Worm (Caenorhabditis elegans): Measurements from ENCODE around the gene F15D4.4.

F15D4.4 gene

DNA sequence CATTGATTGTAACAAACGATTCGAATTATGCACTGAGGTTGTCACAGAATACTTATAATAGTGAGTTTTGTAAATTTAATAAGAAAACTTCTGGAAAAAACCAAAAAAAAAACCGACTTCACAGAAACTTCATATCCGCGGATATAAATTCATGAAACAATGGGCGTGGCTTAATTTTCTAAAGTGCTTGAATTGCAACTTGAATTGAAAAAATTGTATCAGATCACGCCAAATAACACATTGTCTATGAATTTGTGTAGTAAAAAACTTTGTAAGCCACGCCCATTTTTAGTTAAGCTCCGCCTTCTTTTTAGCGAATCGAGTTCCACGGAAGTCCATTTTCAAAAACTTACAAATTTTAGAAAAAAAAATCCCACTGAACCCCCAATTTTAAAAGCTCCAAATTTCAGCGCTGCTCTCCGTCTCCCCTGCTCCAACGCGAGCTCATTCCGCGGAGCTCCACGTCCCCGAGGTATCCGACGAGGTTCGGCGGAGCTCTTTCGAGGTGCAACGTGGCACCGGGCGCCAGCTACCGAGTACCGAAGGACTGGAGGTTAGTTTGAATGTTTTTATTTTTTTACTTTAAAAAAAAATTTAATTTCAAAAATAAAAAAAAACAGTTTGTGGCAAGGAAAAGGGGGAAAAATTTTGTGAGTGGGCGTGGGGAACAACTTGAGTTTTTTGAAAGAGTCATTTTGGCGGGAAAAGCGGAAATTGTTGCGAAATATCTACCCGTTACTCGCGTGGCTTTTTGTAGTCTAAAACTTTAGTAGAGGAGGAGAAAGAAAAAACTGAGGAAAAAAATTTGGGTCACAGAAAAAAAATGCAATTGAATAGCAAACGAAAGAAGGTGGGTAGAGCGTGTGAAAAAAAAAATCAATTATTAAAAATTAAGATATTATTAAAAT, 36.5 kb upstream of the F15D4.4 start:
- TF ChIP-seq unc-39 (tag; optimal IDR thresholded peaks at IDR 0.05), result no peak
- TF ChIP-seq sem-2 (GFP tag; optimal IDR thresholded peaks at IDR 0.05), result no peak
- no peak for TF ChIP-seq ztf-11 (tag; optimal IDR thresholded peaks at IDR 0.05)

DNA sequence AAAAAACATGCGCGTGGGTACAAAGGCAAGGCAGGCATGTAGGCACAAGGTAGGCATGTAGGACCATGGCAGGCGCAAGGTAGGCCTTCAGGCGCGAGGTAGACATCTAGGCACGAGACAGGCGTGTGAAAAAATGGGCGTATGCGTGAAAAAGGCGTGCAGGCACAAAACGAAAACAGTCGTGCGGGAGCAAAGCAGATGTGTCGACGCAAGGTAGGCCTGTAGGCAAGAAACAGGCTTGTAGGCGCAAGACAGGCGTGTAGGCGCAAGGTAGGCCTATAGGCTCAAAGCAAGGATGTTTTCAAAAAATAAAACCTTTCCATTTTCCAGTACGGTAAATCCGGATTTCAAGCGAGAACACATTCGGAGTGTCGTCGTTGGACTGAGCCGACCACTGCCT, 35.8 kb upstream of the F15D4.4 start:
- TF ChIP-seq tbx-8 (GFP tag; optimal IDR thresholded peaks at IDR 0.05), result no peak
- no peak for TF ChIP-seq bed-3 (GFP tag; optimal IDR thresholded peaks at IDR 0.05)
- TF ChIP-seq blmp-1 (tag; optimal IDR thresholded peaks at IDR 0.05), result no peak
- no peak for TF ChIP-seq snpc-4 (tag; optimal IDR thresholded peaks at IDR 0.05)
- TF ChIP-seq M03D4.4 (tag; optimal IDR thresholded peaks at IDR 0.05), result no peak
- no peak for TF ChIP-seq nhr-12 (tag; optimal IDR thresholded peaks at IDR 0.05)
- no peak for TF ChIP-seq unc-120 (tag; optimal IDR thresholded peaks at IDR 0.05; ENCODE audit: poor library complexity, severe bottlenecking)

DNA sequence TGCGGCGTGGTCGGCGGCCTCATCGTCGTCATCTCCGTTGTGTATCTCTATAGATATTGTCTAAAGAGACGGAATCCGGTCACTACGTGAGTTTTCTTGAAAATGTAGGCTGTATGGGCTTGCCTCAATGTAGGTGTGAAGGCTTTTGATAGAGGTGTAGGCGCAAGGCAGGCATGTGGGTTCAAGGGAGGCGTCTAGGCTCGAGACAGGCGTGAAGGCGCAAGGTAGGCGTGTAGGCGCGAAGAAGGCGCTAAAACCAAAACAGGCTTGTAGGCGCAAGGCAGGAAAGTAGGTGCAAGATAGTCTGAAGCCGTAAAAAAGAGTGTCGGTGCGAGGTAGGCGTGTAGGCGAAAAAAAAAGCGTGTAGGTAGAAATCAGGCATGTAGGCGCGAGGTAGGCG, 35.3 kb upstream of the F15D4.4 start:
- TF ChIP-seq nhr-12 (tag; optimal IDR thresholded peaks at IDR 0.05), result no peak

DNA sequence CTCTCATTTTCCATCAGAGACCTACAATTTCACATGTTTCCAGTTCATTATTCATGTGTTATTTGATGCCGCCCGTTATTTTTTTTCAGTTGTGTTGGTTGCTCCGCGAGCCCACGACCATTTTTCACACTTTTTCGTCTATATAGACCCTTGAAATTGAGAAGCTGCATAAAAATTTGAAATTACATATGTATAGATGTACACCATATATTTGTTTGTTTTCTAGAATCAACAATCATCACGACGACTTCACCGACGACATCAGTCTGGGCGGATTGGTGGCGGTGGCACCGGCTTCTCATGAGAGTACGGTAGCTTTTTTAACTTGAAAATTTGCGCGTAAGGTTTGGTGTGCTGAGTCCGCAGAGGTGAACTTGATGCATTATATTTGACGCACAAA, 27.9 kb upstream of the F15D4.4 start, which contains the start of gene Y48C3A.5:
Gene Y48C3A.5, plus strand, starts transcription at position 301 of the 400 bp plus-strand sequence.
- TF ChIP-seq hlh-1 (tag; optimal IDR thresholded peaks at IDR 0.05) (no peak), nhr-12 (tag; optimal IDR thresholded peaks at IDR 0.05) (no peak), mab-5 (tag; optimal IDR thresholded peaks at IDR 0.05) (no peak), nhr-28 (tag; optimal IDR thresholded peaks at IDR 0.05) (no peak), zip-8 (tag; optimal IDR thresholded peaks at IDR 0.05) (no peak), M03D4.4 (tag; optimal IDR thresholded peaks at IDR 0.05) (no peak), sem-2 (GFP tag; optimal IDR thresholded peaks at IDR 0.05) (no peak), nhr-76 (tag; optimal IDR thresholded peaks at IDR 0.05) (no peak), lin-32 (GFP tag; optimal IDR thresholded peaks at IDR 0.05) (no peak), bed-3 (GFP tag; optimal IDR thresholded peaks at IDR 0.05) (no peak), unc-120 (tag; optimal IDR thresholded peaks at IDR 0.05; ENCODE audit: poor library complexity, severe bottlenecking) (no peak), mls-2 (tag; optimal IDR thresholded peaks at IDR 0.05) (no peak), unc-62 (GFP tag; optimal IDR thresholded peaks at IDR 0.05) (no peak)

DNA sequence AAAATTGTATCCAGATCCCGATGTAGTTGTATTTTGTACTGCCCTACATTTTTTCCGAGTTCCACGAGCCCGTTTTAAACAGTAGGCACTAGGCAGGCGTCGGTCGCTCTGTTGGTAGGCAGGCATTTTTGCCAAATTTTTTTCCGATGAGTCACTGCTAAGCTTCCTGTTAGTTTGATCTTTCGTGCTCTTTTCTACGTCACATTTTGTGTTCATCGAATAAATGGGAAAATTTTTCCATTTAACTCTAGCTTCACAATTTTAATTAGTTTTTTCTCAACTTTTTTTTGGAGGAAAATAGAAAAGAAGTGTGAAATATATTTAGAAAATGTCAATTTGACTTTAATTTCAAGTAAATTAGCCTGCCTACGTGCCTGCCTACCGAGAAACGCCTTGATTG, 24.4 kb upstream of the F15D4.4 start:
- TF ChIP-seq tbx-8 (GFP tag; optimal IDR thresholded peaks at IDR 0.05), result no peak
- TF ChIP-seq lin-32 (GFP tag; optimal IDR thresholded peaks at IDR 0.05), result no peak
- no peak for TF ChIP-seq unc-120 (tag; optimal IDR thresholded peaks at IDR 0.05; ENCODE audit: poor library complexity, severe bottlenecking)
- no peak for TF ChIP-seq hlh-1 (tag; optimal IDR thresholded peaks at IDR 0.05)
- TF ChIP-seq ces-1 (GFP tag; optimal IDR thresholded peaks at IDR 0.05), result no peak
- TF ChIP-seq nhr-76 (tag; optimal IDR thresholded peaks at IDR 0.05), result no peak
- TF ChIP-seq lsy-2 (tag; optimal IDR thresholded peaks at IDR 0.05), result no peak

DNA sequence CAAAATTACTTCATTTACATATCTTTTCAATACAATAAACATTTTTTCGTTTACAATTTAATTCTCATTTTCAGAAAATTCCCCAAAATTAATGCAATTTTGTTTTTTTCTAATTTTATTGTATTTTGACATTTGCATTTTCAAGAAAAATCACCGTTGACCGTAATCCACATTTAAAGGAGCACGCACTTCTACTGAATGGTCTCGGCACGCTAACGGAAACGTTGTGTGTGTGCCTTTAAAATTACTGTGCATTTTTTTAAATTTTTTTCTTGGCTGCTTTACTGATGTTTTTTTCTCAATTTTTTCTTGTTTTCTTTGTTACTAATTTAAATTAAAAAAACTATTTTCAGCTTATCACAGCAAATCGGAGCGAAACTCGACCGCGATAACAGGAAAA, 17.6 kb upstream of the F15D4.4 start:
- no peak for TF ChIP-seq ces-1 (GFP tag; optimal IDR thresholded peaks at IDR 0.05)
- TF ChIP-seq sem-2 (GFP tag; optimal IDR thresholded peaks at IDR 0.05), result no peak
- no peak for TF ChIP-seq ztf-11 (tag; optimal IDR thresholded peaks at IDR 0.05)
- TF ChIP-seq mls-2 (tag; optimal IDR thresholded peaks at IDR 0.05), result no peak
- TF ChIP-seq M03D4.4 (tag; optimal IDR thresholded peaks at IDR 0.05), result no peak
- TF ChIP-seq mep-1 (tag; optimal IDR thresholded peaks at IDR 0.05), result no peak
- TF ChIP-seq cnd-1 (tag; optimal IDR thresholded peaks at IDR 0.05), result no peak
- TF ChIP-seq lsy-2 (tag; optimal IDR thresholded peaks at IDR 0.05), result no peak
- no peak for TF ChIP-seq nhr-76 (tag; optimal IDR thresholded peaks at IDR 0.05)
- no peak for TF ChIP-seq pha-4 (tag; optimal IDR thresholded peaks at IDR 0.05)
- TF ChIP-seq unc-62 (GFP tag; optimal IDR thresholded peaks at IDR 0.05), result no peak
- TF ChIP-seq drap-1 (GFP tag; optimal IDR thresholded peaks at IDR 0.05), result no peak
- TF ChIP-seq zip-8 (tag; optimal IDR thresholded peaks at IDR 0.05), result no peak

DNA sequence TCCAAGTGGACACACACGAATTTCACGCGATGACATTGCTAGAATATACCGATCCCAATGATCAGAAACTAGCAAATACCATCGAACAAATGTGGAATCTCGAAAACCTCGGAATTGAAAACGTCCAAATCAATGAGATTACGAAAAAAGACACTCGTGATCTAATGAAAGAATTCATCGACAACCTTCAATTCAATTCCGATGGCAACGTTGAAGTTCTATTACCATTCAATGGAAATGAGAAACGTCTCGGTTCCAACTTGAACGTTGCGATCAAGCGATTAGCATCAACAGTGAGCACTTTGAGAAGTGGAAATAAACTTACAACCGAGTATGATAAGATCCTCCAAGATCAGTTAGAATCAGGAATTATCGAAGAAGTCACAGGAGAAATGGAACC, 12.4 kb upstream of the F15D4.4 start:
- no peak for TF ChIP-seq flh-1 (GFP tag; optimal IDR thresholded peaks at IDR 0.05)
- no peak for TF ChIP-seq nhr-12 (tag; optimal IDR thresholded peaks at IDR 0.05)
- no peak for TF ChIP-seq unc-39 (tag; optimal IDR thresholded peaks at IDR 0.05)
- TF ChIP-seq snpc-4 (tag; optimal IDR thresholded peaks at IDR 0.05), result no peak
- no peak for TF ChIP-seq lin-32 (GFP tag; optimal IDR thresholded peaks at IDR 0.05)
- no peak for TF ChIP-seq cnd-1 (tag; optimal IDR thresholded peaks at IDR 0.05)
- TF ChIP-seq nhr-2 (tag; optimal IDR thresholded peaks at IDR 0.05), result no peak
- TF ChIP-seq unc-62 (GFP tag; optimal IDR thresholded peaks at IDR 0.05), result no peak
- TF ChIP-seq ces-1 (GFP tag; optimal IDR thresholded peaks at IDR 0.05), result no peak
- TF ChIP-seq M03D4.4 (tag; optimal IDR thresholded peaks at IDR 0.05), result no peak
- TF ChIP-seq ceh-83 (GFP tag; optimal IDR thresholded peaks at IDR 0.05), result no peak
- TF ChIP-seq nhr-76 (tag; optimal IDR thresholded peaks at IDR 0.05), result no peak
- TF ChIP-seq blmp-1 (tag; optimal IDR thresholded peaks at IDR 0.05), result no peak
